Worm (Caenorhabditis elegans) whole organism, L4 larva: ENCODE results near the gene cal-7.
A peak's percentile ranks its signal among the peaks of the same experiment; 100 is the strongest.

Experiments used
- F37D6.2 ChIP-seq: sonication (generic microtip); optimal IDR thresholded peaks from 2 replicates; lab custom pipeline; 2016; ENCODE audit warnings: mild to moderate bottlenecking, missing genetic modification characterization, missing compliant biosample characterization
- F44E2.7 ChIP-seq: fragments of 200-800 bp; sonication (Bioruptor generic); IDR thresholded peaks from 2 replicates; pipeline ENCODE4 v2.1.2; 2022; ENCODE audit warnings: missing genetic modification characterization, missing compliant biosample characterization
- F49E8.2 ChIP-seq: sonication (generic microtip); optimal IDR thresholded peaks from 2 replicates; lab custom pipeline; 2016; ENCODE audit warnings: missing compliant biosample characterization, mild to moderate bottlenecking, missing genetic modification characterization, borderline replicate concordance
- Y105C5A.15 ChIP-seq: fragments of 200-800 bp; sonication (Bioruptor generic); IDR thresholded peaks from 2 replicates; pipeline ENCODE4 v1.3.6; 2022; ENCODE audit warnings: missing genetic modification characterization, missing compliant biosample characterization
- Y48G9A.11 ChIP-seq: fragments of 200-800 bp; sonication (Bioruptor generic); IDR thresholded peaks from 2 replicates; pipeline ENCODE4 v1.3.6; 2022; ENCODE audit warnings: missing genetic modification reagents, missing genetic modification characterization, missing compliant biosample characterization
- Y5F2A.4 ChIP-seq: fragments of 200-800 bp; sonication (Bioruptor generic); optimal IDR thresholded peaks from 2 replicates; lab custom pipeline; 2018; ENCODE audit warnings: mild to moderate bottlenecking, missing genetic modification characterization, missing compliant biosample characterization
- attf-4 ChIP-seq: sonication (generic microtip); optimal IDR thresholded peaks from 3 replicates; lab custom pipeline; 2017; ENCODE audit warnings: missing biosample characterization, missing genetic modification characterization
- ceh-20 ChIP-seq: fragments of 200-800 bp; sonication (Bioruptor generic); IDR thresholded peaks from 2 replicates; pipeline ENCODE4 v1.3.6; 2022; ENCODE audit warnings: missing genetic modification reagents, missing genetic modification characterization, missing compliant biosample characterization
- ceh-28 ChIP-seq: fragments of 150-350 bp; optimal IDR thresholded peaks from 2 replicates; lab custom pipeline; 2014; ENCODE audit warnings: missing biosample characterization, missing genetic modification reagents, missing genetic modification characterization
- ceh-62 ChIP-seq: sonication (generic microtip); optimal IDR thresholded peaks from 2 replicates; lab custom pipeline; 2017; ENCODE audit warnings: missing biosample characterization, missing genetic modification characterization
- ceh-82 ChIP-seq: sonication (generic microtip); optimal IDR thresholded peaks from 2 replicates; lab custom pipeline; 2017; ENCODE audit warnings: missing biosample characterization, missing genetic modification characterization
- cey-2 ChIP-seq: sonication (generic microtip); optimal IDR thresholded peaks from 3 replicates; lab custom pipeline; 2017; ENCODE audit warnings: missing genetic modification characterization, mild to moderate bottlenecking, missing compliant biosample characterization, antibody characterized with exemption, borderline replicate concordance; ENCODE audit not compliant: insufficient read depth
- ctbp-1 ChIP-seq: fragments of 200-800 bp; sonication (Bioruptor generic); IDR thresholded peaks from 2 replicates; pipeline ENCODE4 v1.3.6; 2022; ENCODE audit warnings: missing genetic modification reagents, missing genetic modification characterization, missing compliant biosample characterization
- daf-12 ChIP-seq: fragments of 150-350 bp; optimal IDR thresholded peaks from 2 replicates; lab custom pipeline; 2014; ENCODE audit warnings: missing biosample characterization, missing genetic modification reagents, missing genetic modification characterization
- daf-19 ChIP-seq: fragments of 200-800 bp; sonication (Bioruptor generic); conservative IDR thresholded peaks from 2 replicates; pipeline ENCODE4 v1.3.6; 2022; ENCODE audit warnings: missing genetic modification characterization, missing compliant biosample characterization
- dmd-6 ChIP-seq: fragments of 200-800 bp; sonication (Bioruptor generic); IDR thresholded peaks from 2 replicates; pipeline ENCODE4 v1.3.6; 2022; ENCODE audit warnings: missing genetic modification reagents, missing genetic modification characterization, missing compliant biosample characterization
- dpl-1 ChIP-seq: fragments of 150-350 bp; optimal IDR thresholded peaks from 2 replicates; lab custom pipeline; 2014; ENCODE audit warnings: missing biosample characterization, missing genetic modification reagents, missing genetic modification characterization
- dve-1 ChIP-seq: sonication (generic microtip); optimal IDR thresholded peaks from 2 replicates; lab custom pipeline; 2017; ENCODE audit warnings: antibody characterized with exemption, mild to moderate bottlenecking, missing genetic modification characterization, missing compliant biosample characterization; ENCODE audit not compliant: insufficient read depth
- egl-27 ChIP-seq: sonication (generic microtip); optimal IDR thresholded peaks from 3 replicates; lab custom pipeline; 2017; ENCODE audit warnings: missing biosample characterization, missing genetic modification reagents, missing genetic modification characterization
- hif-1 ChIP-seq, 2 experiments: sonication (generic microtip); optimal IDR thresholded peaks; 2 replicates each; lab custom pipeline; 2016 to 2017; ENCODE audit warnings: missing compliant biosample characterization in 2 of 2, missing genetic modification characterization in 2 of 2, missing genetic modification reagents in 2 of 2, missing genotype in 2 of 2, mild to moderate bottlenecking in 1 of 2
- hlh-11 ChIP-seq: fragments of 200-800 bp; sonication (Bioruptor generic); optimal IDR thresholded peaks from 2 replicates; lab custom pipeline; 2018; ENCODE audit warnings: mild to moderate bottlenecking, missing genetic modification characterization, missing compliant biosample characterization
- jun-1 ChIP-seq: fragments of 150-350 bp; optimal IDR thresholded peaks from 2 replicates; lab custom pipeline; 2014; ENCODE audit warnings: missing biosample characterization, missing genetic modification reagents, missing genetic modification characterization
- lim-7 ChIP-seq: fragments of 200-800 bp; sonication (Bioruptor generic); IDR thresholded peaks from 2 replicates; pipeline ENCODE4 v1.3.6; 2022; ENCODE audit warnings: missing genetic modification characterization, missing compliant biosample characterization
- lin-15B ChIP-seq: fragments of 150-350 bp; sonication (generic microtip); optimal IDR thresholded peaks from 3 replicates; lab custom pipeline; 2014; ENCODE audit warnings: missing biosample characterization, missing genetic modification characterization
- lin-38 ChIP-seq: fragments of 200-800 bp; sonication (Bioruptor generic); IDR thresholded peaks from 2 replicates; pipeline ENCODE4 v1.3.6; 2022; ENCODE audit warnings: missing genetic modification reagents, missing genetic modification characterization, missing compliant biosample characterization
- lin-39 ChIP-seq: fragments of 150-350 bp; optimal IDR thresholded peaks from 2 replicates; lab custom pipeline; 2014; ENCODE audit warnings: missing biosample characterization, missing genetic modification reagents, missing genetic modification characterization
- lir-3 ChIP-seq: sonication (generic microtip); optimal IDR thresholded peaks from 2 replicates; lab custom pipeline; 2016; ENCODE audit warnings: mild to moderate bottlenecking, missing genetic modification characterization, missing compliant biosample characterization
- madf-5 ChIP-seq, 2 experiments: fragments of 200-800 bp; sonication (Bioruptor generic); IDR thresholded peaks; 2 replicates each; pipeline ENCODE4 v1.3.6; 2022; ENCODE audit warnings: missing compliant biosample characterization in 2 of 2, missing genetic modification characterization in 2 of 2
- madf-9 ChIP-seq: fragments of 200-800 bp; sonication (Bioruptor generic); conservative IDR thresholded peaks from 2 replicates; pipeline ENCODE4 v1.3.6; 2022; ENCODE audit warnings: missing genetic modification reagents, missing genetic modification characterization, missing compliant biosample characterization
- mdl-1 ChIP-seq, 2 experiments: fragments of 150-350 bp in 1 of 2; sonication (generic microtip) in 1 of 2; optimal IDR thresholded peaks; 2 replicates each; lab custom pipeline; 2014 to 2017; ENCODE audit warnings: missing biosample characterization in 2 of 2, missing genetic modification characterization in 2 of 2
- mdt-29 ChIP-seq: fragments of 200-800 bp; sonication (Bioruptor generic); IDR thresholded peaks from 2 replicates; pipeline ENCODE4 v1.3.6; 2022; ENCODE audit warnings: missing genetic modification reagents, missing genetic modification characterization, missing compliant biosample characterization
- mep-1 ChIP-seq: fragments of 150-350 bp; sonication (generic microtip); optimal IDR thresholded peaks from 3 replicates; lab custom pipeline; 2014; ENCODE audit warnings: missing biosample characterization, missing genetic modification characterization
- mes-2 ChIP-seq: sonication (generic microtip); optimal IDR thresholded peaks from 2 replicates; lab custom pipeline; 2016; ENCODE audit warnings: missing genotype, mild to moderate bottlenecking, missing genetic modification characterization, missing compliant biosample characterization; ENCODE audit not compliant: poor library complexity, severe bottlenecking
- mxl-3 ChIP-seq: fragments of 200-800 bp; sonication (Bioruptor generic); optimal IDR thresholded peaks from 2 replicates; lab custom pipeline; 2018; ENCODE audit warnings: mild to moderate bottlenecking, missing genetic modification characterization, missing compliant biosample characterization
- nhr-10 ChIP-seq: fragments of 150-350 bp; optimal IDR thresholded peaks from 2 replicates; lab custom pipeline; 2014; ENCODE audit warnings: missing biosample characterization, missing genetic modification characterization
- nhr-102 ChIP-seq: sonication (generic microtip); optimal IDR thresholded peaks from 2 replicates; lab custom pipeline; 2016; ENCODE audit warnings: mild to moderate bottlenecking, missing genetic modification characterization, moderate library complexity, missing compliant biosample characterization
- nhr-111 ChIP-seq: fragments of 200-800 bp; sonication (Bioruptor generic); optimal IDR thresholded peaks from 2 replicates; lab custom pipeline; 2018; ENCODE audit warnings: mild to moderate bottlenecking, missing genetic modification characterization, missing compliant biosample characterization
- nhr-237 ChIP-seq: sonication (generic microtip); optimal IDR thresholded peaks from 2 replicates; lab custom pipeline; 2017; ENCODE audit warnings: missing biosample characterization, missing genetic modification characterization
- nhr-48 ChIP-seq: sonication (generic microtip); optimal IDR thresholded peaks from 2 replicates; lab custom pipeline; 2016; ENCODE audit warnings: mild to moderate bottlenecking, missing genetic modification characterization, missing compliant biosample characterization
- nhr-6 ChIP-seq: fragments of 150-350 bp; optimal IDR thresholded peaks from 2 replicates; lab custom pipeline; 2014; ENCODE audit warnings: missing biosample characterization, missing genetic modification characterization
- nhr-76 ChIP-seq: fragments of 150-350 bp; optimal IDR thresholded peaks from 2 replicates; lab custom pipeline; 2014; ENCODE audit warnings: missing biosample characterization, missing genetic modification characterization
- snpc-1.2 ChIP-seq: fragments of 200-800 bp; sonication (Bioruptor generic); IDR thresholded peaks from 2 replicates; pipeline ENCODE4 v1.3.6; 2022; ENCODE audit warnings: missing genetic modification reagents, missing genetic modification characterization, missing compliant biosample characterization
- snpc-4 ChIP-seq: fragments of 150-350 bp; optimal IDR thresholded peaks from 2 replicates; lab custom pipeline; 2014; ENCODE audit warnings: missing biosample characterization, missing genetic modification characterization
- spr-1 ChIP-seq: sonication (generic microtip); optimal IDR thresholded peaks from 2 replicates; lab custom pipeline; 2016; ENCODE audit warnings: mild to moderate bottlenecking, missing genetic modification characterization, missing compliant biosample characterization
- tag-97 ChIP-seq: fragments of 200-800 bp; sonication (Bioruptor generic); IDR thresholded peaks from 2 replicates; pipeline ENCODE4 v1.3.6; 2022; ENCODE audit warnings: missing genetic modification characterization, missing compliant biosample characterization
- zfp-3 ChIP-seq: fragments of 200-800 bp; sonication (Bioruptor generic); conservative IDR thresholded peaks from 2 replicates; pipeline ENCODE4 v1.3.6; 2022; ENCODE audit warnings: missing genetic modification reagents, missing genetic modification characterization, missing compliant biosample characterization
- zip-11 ChIP-seq: fragments of 200-800 bp; sonication (Bioruptor generic); IDR thresholded peaks from 2 replicates; pipeline ENCODE4 v1.3.6; 2022; ENCODE audit warnings: missing genetic modification characterization, missing compliant biosample characterization
- ztf-11 ChIP-seq: fragments of 150-350 bp; optimal IDR thresholded peaks from 2 replicates; lab custom pipeline; 2014; ENCODE audit warnings: missing biosample characterization, missing genetic modification characterization
- ztf-7 ChIP-seq: fragments of 150-350 bp; optimal IDR thresholded peaks from 2 replicates; lab custom pipeline; 2014; ENCODE audit warnings: missing biosample characterization, missing genetic modification characterization

cal-7 gene

ce11 chrV:9729462-9730162 is 4.3 kb upstream of the cal-7 start, which contains the start of the genes aagr-3 and drap-1 (continued):
- TF ChIP-seq dmd-6 (peak; percentile 40; the same call in 1 of the 2 replicates), lir-3 (tag; lab: Kevin White, UChicago) (no peak), lim-7 (GFP tag; lab: Robert Waterston, UW) (no peak), ceh-82 (tag; lab: Kevin White, UChicago) (no peak), nhr-111 (GFP tag; lab: Kevin White, UChicago) (no peak), Y48G9A.11 (GFP tag; lab: Robert Waterston, UW) (no peak), F49E8.2 (no peak), nhr-237 (tag; lab: Kevin White, UChicago) (no peak), ztf-7 (tag; lab: Kevin White, UChicago) (no peak), snpc-1.2 (no peak), nhr-6 (peak; percentile 84), ceh-20 (GFP tag; lab: Robert Waterston, UW) (no peak), mep-1 (peak; percentile 77), hlh-11 (peak; percentile 62), daf-19 (GFP tag; lab: Robert Waterston, UW) (no peak), Y5F2A.4 (no peak), lin-15B (no peak), nhr-10 (tag; lab: Kevin White, UChicago) (no peak), F44E2.7 (GFP tag; lab: Robert Waterston, UW) (no peak), ctbp-1 (GFP tag; lab: Robert Waterston, UW) (0 out of 2 replicates have a peak, but pooled peaks have one; percentile 34), F37D6.2 (tag; lab: Kevin White, UChicago) (no peak), dve-1 (peak; percentile 65), daf-12 (tag; lab: Kevin White, UChicago) (no peak), nhr-76 (no peak), nhr-102 (tag; lab: Kevin White, UChicago) (peak; percentile 10), mdl-1 (tag; optimal IDR thresholded peaks at IDR 0.05; lab: Kevin White, UChicago) (peak in 1 of 2 experiments; percentile 33), madf-5 (GFP tag; IDR thresholded peaks at IDR 0.05; lab: Robert Waterston, UW) (no peak), ceh-62 (tag; lab: Kevin White, UChicago) (no peak), tag-97 (GFP tag; lab: Robert Waterston, UW) (no peak), lin-39 (no peak), Y105C5A.15 (no peak), attf-4 (tag; lab: Kevin White, UChicago) (no peak), mxl-3 (no peak), cey-2 (tag; lab: Kevin White, UChicago) (no peak), ceh-28 (tag; lab: Kevin White, UChicago) (no peak)

ce11 chrV:9730743-9731706 is 2.9 kb upstream of the cal-7 start:
- TF ChIP-seq dmd-6, result peak; percentile 93
- peak; percentile 70 for TF ChIP-seq madf-9 (GFP tag; lab: Robert Waterston, UW)
- peak; percentile 73; the same call in 1 of the 2 replicates for TF ChIP-seq zfp-3 (GFP tag; lab: Robert Waterston, UW)
- peak; percentile 96 to 98 for TF ChIP-seq mdl-1 (tag; optimal IDR thresholded peaks at IDR 0.05; lab: Kevin White, UChicago)
- peak; percentile 61 to 93 for TF ChIP-seq hif-1 (tag; optimal IDR thresholded peaks at IDR 0.05; lab: Kevin White, UChicago)
- peak; percentile 68 for TF ChIP-seq lin-38 (GFP tag; lab: Robert Waterston, UW)
- peak; percentile 64 for TF ChIP-seq dpl-1
- TF ChIP-seq ztf-11 (tag; lab: Kevin White, UChicago), result no peak
- TF ChIP-seq egl-27 (tag; lab: Kevin White, UChicago), result no peak
- TF ChIP-seq mdt-29 (GFP tag; lab: Robert Waterston, UW), result peak; percentile 30; the same call in 1 of the 2 replicates
- TF ChIP-seq mes-2, result peak; percentile 63
- TF ChIP-seq jun-1 (tag; lab: Kevin White, UChicago), result peak; percentile 78
- no peak for TF ChIP-seq snpc-4 (tag; lab: Kevin White, UChicago)
- TF ChIP-seq zip-11 (GFP tag; lab: Robert Waterston, UW), result no peak
- TF ChIP-seq nhr-48 (tag; lab: Kevin White, UChicago), result peak; percentile 90
- no peak for TF ChIP-seq F44E2.7 (GFP tag; lab: Robert Waterston, UW)
- TF ChIP-seq spr-1, result peak; percentile 89
